Fruit fly (Drosophila melanogaster): ENCODE results near the gene IntS11.

- TF ChIP-seq Ets98B (GFP tag; IDR thresholded peaks at IDR 0.05) (no peak), CG8301 (tag; optimal IDR thresholded peaks at IDR 0.05) (no peak), CG9948 (tag; optimal IDR thresholded peaks at IDR 0.05) (no peak), Pif1A (GFP tag; optimal IDR thresholded peaks at IDR 0.05) (no peak), rn (GFP tag; IDR thresholded peaks at IDR 0.05) (no peak), CG10348 (GFP tag; IDR thresholded peaks at IDR 0.05) (no peak)
Measured at dm6 chr3R:29705789-29706303, 39.3 kb upstream of the IntS11 start.
